Fruit fly (Drosophila melanogaster): ENCODE results near the gene Ccdc39.

Ccdc39 gene

dm6 chr3R:4775371-4775770, 9.2 kb downstream of the Ccdc39 start (continued):
- TF ChIP-seq CG17361 (GFP tag; IDR thresholded peaks at IDR 0.05) (peak; percentile 55), MBD-R2 (GFP tag; IDR thresholded peaks at IDR 0.05) (peak; percentile 86), CrebB (tag; optimal IDR thresholded peaks at IDR 0.05) (no peak), sisA (GFP tag; IDR thresholded peaks at IDR 0.05) (no peak), CG14965 (GFP tag; optimal IDR thresholded peaks at IDR 0.05; ENCODE audit: borderline replicate concordance) (no peak), Hmr (GFP tag; optimal IDR thresholded peaks at IDR 0.05) (peak; percentile 57), toy (GFP tag; IDR thresholded peaks at IDR 0.05) (no peak), Ptx1 (GFP tag; IDR thresholded peaks at IDR 0.05) (peak; percentile 40; the same call in 1 of the 2 replicates), HLH3B (GFP tag; IDR thresholded peaks at IDR 0.05) (no peak), Lpt (GFP tag; optimal IDR thresholded peaks at IDR 0.05) (no peak), CTCF (GFP tag; optimal IDR thresholded peaks at IDR 0.05) (no peak), ham (GFP tag; IDR thresholded peaks at IDR 0.05) (no peak), Hmx (GFP tag; optimal IDR thresholded peaks at IDR 0.05) (no peak), CG1024 (GFP tag; IDR thresholded peaks at IDR 0.05) (peak; percentile 74), CG32532 (GFP tag; IDR thresholded peaks at IDR 0.05) (peak; percentile 59), CG7357 (GFP tag; IDR thresholded peaks at IDR 0.05) (peak; percentile 91), CoRest (tag; optimal IDR thresholded peaks at IDR 0.05) (peak; percentile 56), sc (optimal IDR thresholded peaks at IDR 0.05) (no peak), sc (GFP tag; optimal IDR thresholded peaks at IDR 0.05) (no peak), CG2116 (GFP tag; optimal IDR thresholded peaks at IDR 0.05) (peak; percentile 35), NC2α (GFP tag; optimal IDR thresholded peaks at IDR 0.05) (no peak), Nf-YC (tag; optimal IDR thresholded peaks at IDR 0.05) (no peak), CG1792 (GFP tag; optimal IDR thresholded peaks at IDR 0.05) (no peak), maf-S (GFP tag; optimal IDR thresholded peaks at IDR 0.05) (no peak), pita (GFP tag; optimal IDR thresholded peaks at IDR 0.05) (no peak), knrl (GFP tag; IDR thresholded peaks at IDR 0.05; ENCODE audit: partially characterized antibody) (no peak; the same call in 2 of the 3 replicates), HmgD (GFP tag; optimal IDR thresholded peaks at IDR 0.05) (peak; percentile 27), CG30020 (tag; optimal IDR thresholded peaks at IDR 0.05) (peak; percentile 92), CG33557 (GFP tag; optimal IDR thresholded peaks at IDR 0.05) (no peak), CG10209 (GFP tag; optimal IDR thresholded peaks at IDR 0.05) (peak; percentile 16), gsb-n (tag; optimal IDR thresholded peaks at IDR 0.05) (no peak), CG18476 (GFP tag; optimal IDR thresholded peaks at IDR 0.05) (no peak), Scr (GFP tag; IDR thresholded peaks at IDR 0.05; ENCODE audit: partially characterized antibody) (no peak), CG1647 (GFP tag; optimal IDR thresholded peaks at IDR 0.05) (no peak), tap (tag; optimal IDR thresholded peaks at IDR 0.05) (no peak), otp (GFP tag; IDR thresholded peaks at IDR 0.05) (no peak), Kr (GFP tag; optimal IDR thresholded peaks at IDR 0.05) (no peak), gcm (GFP tag; optimal IDR thresholded peaks at IDR 0.05) (no peak), Mad (GFP tag; optimal IDR thresholded peaks at IDR 0.05) (no peak), CG12942 (GFP tag; optimal IDR thresholded peaks at IDR 0.05) (no peak), CG18011 (GFP tag; optimal IDR thresholded peaks at IDR 0.05) (no peak), dati (GFP tag; IDR thresholded peaks at IDR 0.05) (no peak), CG6791 (GFP tag; IDR thresholded peaks at IDR 0.05; ENCODE audit: partially characterized antibody) (no peak), Mrtf (GFP tag; IDR thresholded peaks at IDR 0.05) (no peak), CG8290 (GFP tag; optimal IDR thresholded peaks at IDR 0.05) (peak; percentile 35), CG8290 (tag; optimal IDR thresholded peaks at IDR 0.05) (no peak), luna (GFP tag; optimal IDR thresholded peaks at IDR 0.05) (no peak), Bteb2 (GFP tag; optimal IDR thresholded peaks at IDR 0.05) (peak; percentile 40), cas (GFP tag; IDR thresholded peaks at IDR 0.05) (no peak), CG9817 (tag; optimal IDR thresholded peaks at IDR 0.05) (peak; percentile 54), CG15269 (tag; optimal IDR thresholded peaks at IDR 0.05) (no peak), ftz-f1 (GFP tag; optimal IDR thresholded peaks at IDR 0.05) (no peak), CG34376 (GFP tag; optimal IDR thresholded peaks at IDR 0.05) (no peak)
